Worm (Caenorhabditis elegans) whole organism, L2 larva: ENCODE measurements around the gene F01D5.1.

Experiments used
- R02D3.7 ChIP-seq: fragments of 150-350 bp; optimal IDR thresholded peaks from 2 replicates; lab custom pipeline; 2014; ENCODE audit warnings: missing biosample characterization, missing genetic modification characterization
- elt-3 ChIP-seq: sonication (generic microtip); optimal IDR thresholded peaks from 2 replicates; lab custom pipeline; 2017; ENCODE audit warnings: missing biosample characterization, missing genetic modification characterization
- mdl-1 ChIP-seq, 2 experiments: fragments of 150-350 bp in 1 of 2; sonication (generic microtip) in 1 of 2; optimal IDR thresholded peaks; 2 replicates each; lab custom pipeline; 2017; ENCODE audit warnings: missing biosample characterization in 2 of 2, missing genetic modification characterization in 2 of 2
- nhr-12 ChIP-seq: fragments of 150-350 bp; optimal IDR thresholded peaks from 2 replicates; lab custom pipeline; 2014; ENCODE audit warnings: missing biosample characterization, missing genetic modification characterization
- nhr-25 ChIP-seq: fragments of 150-350 bp; sonication (generic microtip); optimal IDR thresholded peaks from 3 replicates; lab custom pipeline; 2014; ENCODE audit warnings: missing biosample characterization, missing genetic modification characterization
- sma-3 ChIP-seq: sonication (generic microtip); optimal IDR thresholded peaks from 2 replicates; lab custom pipeline; 2016; ENCODE audit warnings: missing genetic modification reagents, missing genetic modification characterization, missing compliant biosample characterization
- unc-39 ChIP-seq: fragments of 150-350 bp; optimal IDR thresholded peaks from 2 replicates; lab custom pipeline; 2014; ENCODE audit warnings: missing biosample characterization, missing genetic modification characterization
- unc-62 ChIP-seq: fragments of 150-350 bp; optimal IDR thresholded peaks from 2 replicates; lab custom pipeline; 2014; ENCODE audit warnings: missing biosample characterization, missing genetic modification reagents, missing genetic modification characterization

DNA sequence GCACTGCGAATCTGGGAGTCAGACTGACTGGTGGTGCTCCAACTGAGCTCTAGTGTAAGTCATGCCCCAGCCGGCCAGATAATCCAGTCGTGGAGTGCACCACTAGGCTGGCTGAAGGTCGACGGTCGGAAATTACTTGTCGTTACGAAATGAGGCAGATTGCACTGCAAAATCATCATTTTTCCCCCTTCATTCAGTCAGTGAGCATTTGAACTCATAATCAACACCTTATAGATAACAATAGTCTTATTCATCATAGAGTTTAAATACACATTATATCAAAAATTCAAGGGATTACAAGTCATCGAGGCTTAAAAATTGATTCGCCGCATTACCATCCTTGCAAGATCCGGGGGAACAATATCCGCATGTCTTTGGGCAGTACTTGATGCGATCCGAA is 15.6 kb downstream of the F01D5.1 start:
- TF ChIP-seq R02D3.7 (no peak), mdl-1 (tag; optimal IDR thresholded peaks at IDR 0.05; lab: Kevin White, UChicago) (no peak), nhr-25 (tag; lab: Kevin White, UChicago) (no peak), sma-3 (no peak), elt-3 (no peak), nhr-12 (tag; lab: Kevin White, UChicago) (no peak), unc-39 (tag; lab: Kevin White, UChicago) (no peak), unc-62 (GFP tag; lab: Kevin White, UChicago) (no peak)
